Worm (Caenorhabditis elegans) whole organism, L1 larva: ENCODE results near the gene K07F5.7.
A peak's percentile ranks its signal among the peaks of the same experiment; 100 is the strongest.

ENCODE experiments used
- C04F5.9 ChIP-seq: sonication (generic microtip); optimal IDR thresholded peaks from 2 replicates; lab custom pipeline; 2016; ENCODE audit warnings: missing genetic modification characterization, missing compliant biosample characterization
- C16A3.4 ChIP-seq: fragments of 150-350 bp; optimal IDR thresholded peaks from 2 replicates; lab custom pipeline; 2014; ENCODE audit warnings: missing biosample characterization, missing genetic modification characterization
- F16B12.6 ChIP-seq: fragments of 150-350 bp; optimal IDR thresholded peaks from 2 replicates; lab custom pipeline; 2014; ENCODE audit warnings: missing biosample characterization, missing genetic modification characterization
- Y116A8C.19 ChIP-seq: sonication (generic microtip); optimal IDR thresholded peaks from 2 replicates; lab custom pipeline; 2016; ENCODE audit warnings: missing compliant biosample characterization, missing genetic modification characterization, borderline replicate concordance
- aha-1 ChIP-seq: fragments of 150-350 bp; optimal IDR thresholded peaks from 2 replicates; lab custom pipeline; 2014; ENCODE audit warnings: missing biosample characterization, missing genetic modification characterization
- ceh-63 ChIP-seq: fragments of 200-800 bp; sonication (Bioruptor generic); optimal IDR thresholded peaks from 2 replicates; lab custom pipeline; 2018; ENCODE audit warnings: mild to moderate bottlenecking, missing genetic modification characterization, missing compliant biosample characterization
- ces-1 ChIP-seq: fragments of 150-350 bp; optimal IDR thresholded peaks from 2 replicates; lab custom pipeline; 2014; ENCODE audit warnings: missing biosample characterization, missing genetic modification reagents, missing genetic modification characterization
- dsc-1 ChIP-seq: sonication (generic microtip); optimal IDR thresholded peaks from 2 replicates; lab custom pipeline; 2016; ENCODE audit warnings: mild to moderate bottlenecking, missing genetic modification characterization, missing compliant biosample characterization
- efl-1 ChIP-seq, 4 experiments: fragments of 150-350 bp; optimal IDR thresholded peaks in 3 of 4; peaks in 1 of 4; 1 replicate in 1 of 4; 2 replicates in 3 of 4; lab custom pipeline; 2014; ENCODE audit warnings: missing biosample characterization in 2 of 4, missing genetic modification characterization in 2 of 4, missing genetic modification reagents in 2 of 4
- egl-13 ChIP-seq: sonication (generic microtip); optimal IDR thresholded peaks from 2 replicates; lab custom pipeline; 2016; ENCODE audit warnings: missing genotype, missing genetic modification reagents, missing genetic modification characterization, missing compliant biosample characterization
- egl-27 ChIP-seq, 2 experiments: fragments of 150-350 bp in 1 of 2; sonication (generic microtip); optimal IDR thresholded peaks; 3 replicates each; lab custom pipeline; 2017 to 2018; ENCODE audit warnings: missing biosample characterization in 2 of 2, missing genetic modification characterization in 2 of 2, missing genetic modification reagents in 2 of 2
- elt-3 ChIP-seq, 6 experiments: fragments of 150-350 bp in 1 of 6; sonication (generic microtip); optimal IDR thresholded peaks; 2 replicates each; lab custom pipeline; 2017 to 2018; ENCODE audit warnings: missing biosample characterization in 6 of 6, missing genetic modification characterization in 6 of 6, inconsistent platforms in 1 of 6
- ets-5 ChIP-seq: fragments of 200-800 bp; sonication (Bioruptor generic); IDR thresholded peaks from 2 replicates; pipeline ENCODE4 v1.3.6; 2022; ENCODE audit warnings: missing genetic modification characterization, missing compliant biosample characterization
- fkh-10 ChIP-seq: sonication (generic microtip); optimal IDR thresholded peaks from 2 replicates; lab custom pipeline; 2017; ENCODE audit warnings: missing biosample characterization, missing genetic modification reagents, missing genetic modification characterization
- fkh-8 ChIP-seq: sonication (generic microtip); optimal IDR thresholded peaks from 2 replicates; lab custom pipeline; 2016; ENCODE audit warnings: mild to moderate bottlenecking, missing genetic modification characterization, missing compliant biosample characterization
- fos-1 ChIP-seq: fragments of 150-350 bp; optimal IDR thresholded peaks from 2 replicates; lab custom pipeline; 2014; ENCODE audit warnings: missing biosample characterization, missing genetic modification characterization
- grh-1 ChIP-seq: fragments of 200-800 bp; sonication (Bioruptor generic); IDR thresholded peaks from 2 replicates; pipeline ENCODE4 v1.3.6; 2022; ENCODE audit warnings: missing genetic modification reagents, missing genetic modification characterization, missing compliant biosample characterization
- hlh-4 ChIP-seq: sonication (generic microtip); optimal IDR thresholded peaks from 2 replicates; lab custom pipeline; 2016; ENCODE audit warnings: mild to moderate bottlenecking, missing genetic modification characterization, missing compliant biosample characterization
- jun-1 ChIP-seq: fragments of 150-350 bp; optimal IDR thresholded peaks from 2 replicates; lab custom pipeline; 2014; ENCODE audit warnings: missing biosample characterization, missing genetic modification reagents, missing genetic modification characterization
- lin-39 ChIP-seq: fragments of 150-350 bp; optimal IDR thresholded peaks from 2 replicates; lab custom pipeline; 2014; ENCODE audit warnings: missing biosample characterization, missing genetic modification reagents, missing genetic modification characterization
- lir-3 ChIP-seq: sonication (generic microtip); optimal IDR thresholded peaks from 2 replicates; lab custom pipeline; 2016; ENCODE audit warnings: mild to moderate bottlenecking, missing genetic modification characterization, moderate library complexity, missing compliant biosample characterization; ENCODE audit not compliant: poor library complexity
- mef-2 ChIP-seq: fragments of 150-350 bp; optimal IDR thresholded peaks from 2 replicates; lab custom pipeline; 2014; ENCODE audit warnings: missing biosample characterization, missing genetic modification characterization
- mep-1 ChIP-seq: fragments of 150-350 bp; optimal IDR thresholded peaks from 2 replicates; lab custom pipeline; 2014; ENCODE audit warnings: missing biosample characterization, missing genetic modification characterization
- nhr-237 ChIP-seq: fragments of 150-350 bp; optimal IDR thresholded peaks from 2 replicates; lab custom pipeline; 2014; ENCODE audit warnings: missing biosample characterization, missing genetic modification characterization
- nhr-47 ChIP-seq: sonication (generic microtip); optimal IDR thresholded peaks from 2 replicates; lab custom pipeline; 2016; ENCODE audit warnings: mild to moderate bottlenecking, missing genetic modification characterization, moderate library complexity, missing compliant biosample characterization
- nhr-71 ChIP-seq: sonication (generic microtip); optimal IDR thresholded peaks from 2 replicates; lab custom pipeline; 2016; ENCODE audit warnings: mild to moderate bottlenecking, missing genetic modification characterization, moderate library complexity, missing compliant biosample characterization
- nhr-77 ChIP-seq: fragments of 150-350 bp; optimal IDR thresholded peaks from 2 replicates; lab custom pipeline; 2014; ENCODE audit warnings: missing biosample characterization, missing genetic modification characterization
- pag-3 ChIP-seq: sonication (generic microtip); optimal IDR thresholded peaks from 2 replicates; lab custom pipeline; 2017; ENCODE audit warnings: missing genetic modification characterization, mild to moderate bottlenecking, missing compliant biosample characterization, antibody characterized with exemption, borderline replicate concordance; ENCODE audit not compliant: insufficient read depth
- pax-3 ChIP-seq: fragments of 200-800 bp; sonication (Bioruptor generic); optimal IDR thresholded peaks from 2 replicates; lab custom pipeline; 2018; ENCODE audit warnings: mild to moderate bottlenecking, missing genetic modification characterization, moderate library complexity, missing compliant biosample characterization
- snpc-4 ChIP-seq: fragments of 150-350 bp; optimal IDR thresholded peaks from 2 replicates; lab custom pipeline; 2014; ENCODE audit warnings: missing biosample characterization, missing genetic modification characterization
- sox-4 ChIP-seq: sonication (generic microtip); optimal IDR thresholded peaks from 2 replicates; lab custom pipeline; 2016; ENCODE audit warnings: missing genetic modification characterization, missing compliant biosample characterization
- sptf-1 ChIP-seq: fragments of 150-350 bp; optimal IDR thresholded peaks from 2 replicates; lab custom pipeline; 2014; ENCODE audit warnings: missing biosample characterization, missing genetic modification characterization
- tbx-2 ChIP-seq: sonication (generic microtip); optimal IDR thresholded peaks from 2 replicates; lab custom pipeline; 2016; ENCODE audit warnings: missing genetic modification characterization, missing compliant biosample characterization
- unc-30 ChIP-seq: sonication (generic microtip); optimal IDR thresholded peaks from 2 replicates; lab custom pipeline; 2017; ENCODE audit warnings: missing biosample characterization, missing genetic modification characterization
- unc-86 ChIP-seq: sonication (generic microtip); optimal IDR thresholded peaks from 2 replicates; lab custom pipeline; 2016; ENCODE audit warnings: missing genetic modification characterization, missing compliant biosample characterization
- unc-98 ChIP-seq: fragments of 200-800 bp; sonication (Bioruptor generic); IDR thresholded peaks from 2 replicates; pipeline ENCODE4 v1.3.6; 2022; ENCODE audit warnings: missing genetic modification characterization, missing compliant biosample characterization
- vab-15 ChIP-seq: sonication (generic microtip); optimal IDR thresholded peaks from 2 replicates; lab custom pipeline; 2017; ENCODE audit warnings: missing genotype, mild to moderate bottlenecking, missing genetic modification characterization, missing compliant biosample characterization
- xbp-1 ChIP-seq: sonication (generic microtip); optimal IDR thresholded peaks from 2 replicates; lab custom pipeline; 2016; ENCODE audit warnings: missing genetic modification characterization, missing compliant biosample characterization
- zag-1 ChIP-seq: fragments of 150-350 bp; optimal IDR thresholded peaks from 2 replicates; lab custom pipeline; 2014; ENCODE audit warnings: missing biosample characterization, missing genetic modification characterization
- zip-4 ChIP-seq: fragments of 200-800 bp; sonication (Bioruptor generic); optimal IDR thresholded peaks from 2 replicates; lab custom pipeline; 2018; ENCODE audit warnings: mild to moderate bottlenecking, missing genetic modification characterization, moderate library complexity, missing compliant biosample characterization
- ztf-4 ChIP-seq: fragments of 150-350 bp; optimal IDR thresholded peaks from 2 replicates; lab custom pipeline; 2014; ENCODE audit warnings: missing biosample characterization, missing genetic modification characterization

Gene K07F5.7

DNA sequence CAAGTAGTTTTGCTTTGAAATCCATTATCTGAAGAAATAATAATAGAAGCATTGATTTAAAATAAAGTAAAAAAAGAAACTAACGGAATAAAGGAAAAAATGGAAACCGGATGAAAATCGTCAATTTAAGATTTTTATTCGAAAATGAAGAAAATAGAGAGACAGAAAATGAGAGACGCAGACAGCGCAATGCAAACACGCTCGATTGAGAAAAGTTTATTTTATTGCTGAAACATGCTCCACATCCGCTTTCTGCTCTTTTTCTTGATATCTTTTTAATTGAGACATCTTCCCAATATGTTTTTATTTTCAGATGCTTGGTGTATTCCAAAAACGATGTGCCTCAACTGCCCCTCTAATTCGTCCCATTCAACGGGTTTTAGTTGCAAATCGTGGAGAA is 36.3 kb upstream of the K07F5.7 start, which contains the start of the genes prp-18 and mccc-1 (continued):
- TF ChIP-seq ces-1 (GFP tag; lab: Kevin White, UChicago) (no peak), fkh-10 (GFP tag; lab: Kevin White, UChicago) (peak; percentile 8), mep-1 (tag; lab: Kevin White, UChicago) (peak; percentile 74)

ce11 chrIV:9878893-9879379 is 31.0 kb upstream of the K07F5.7 start, which contains the start of gene nhr-4:
nhr-4 (plus strand) TSS chrIV:9879329.
- TF ChIP-seq mef-2 (no peak), unc-86 (tag; lab: Kevin White, UChicago) (no peak), aha-1 (tag; lab: Kevin White, UChicago) (no peak), grh-1 (GFP tag; lab: Robert Waterston, UW) (no peak), sox-4 (tag; lab: Kevin White, UChicago) (no peak), sptf-1 (tag; lab: Kevin White, UChicago) (no peak), nhr-47 (tag; lab: Kevin White, UChicago) (peak; percentile 0), mep-1 (tag; lab: Kevin White, UChicago) (no peak), ces-1 (GFP tag; lab: Kevin White, UChicago) (no peak), zip-4 (GFP tag; lab: Kevin White, UChicago) (no peak), snpc-4 (tag; lab: Kevin White, UChicago) (no peak), vab-15 (tag; lab: Kevin White, UChicago) (no peak), egl-27 (tag; optimal IDR thresholded peaks at IDR 0.05; lab: Kevin White, UChicago) (no peak), unc-98 (GFP tag; lab: Robert Waterston, UW) (no peak), nhr-71 (tag; lab: Kevin White, UChicago) (peak; percentile 12), nhr-237 (tag; lab: Kevin White, UChicago) (no peak), dsc-1 (peak; percentile 27), ets-5 (GFP tag; lab: Robert Waterston, UW) (no peak), pax-3 (tag; lab: Kevin White, UChicago) (no peak), efl-1 (optimal IDR thresholded peaks at IDR 0.05; lab: Kevin White, UChicago) (no peak), efl-1 (GFP tag; optimal IDR thresholded peaks at IDR 0.05 in 1 of 2; lab: Kevin White, UChicago) (peak in 1 of 2 experiments; percentile 56), xbp-1 (tag; lab: Kevin White, UChicago) (no peak), F16B12.6 (no peak), fos-1 (tag; lab: Kevin White, UChicago) (no peak), elt-3 (tag; optimal IDR thresholded peaks at IDR 0.05; lab: Kevin White, UChicago) (no peak), ceh-63 (no peak), lir-3 (tag; lab: Kevin White, UChicago) (no peak), tbx-2 (no peak), C04F5.9 (no peak), fkh-8 (tag; lab: Kevin White, UChicago) (peak; percentile 71), hlh-4 (tag; lab: Kevin White, UChicago) (no peak), C16A3.4 (tag; lab: Kevin White, UChicago) (no peak), lin-39 (tag; lab: Kevin White, UChicago) (no peak), jun-1 (tag; lab: Kevin White, UChicago) (no peak), unc-30 (tag; lab: Kevin White, UChicago) (no peak), zag-1 (no peak), ztf-4 (tag; lab: Kevin White, UChicago) (no peak), Y116A8C.19 (no peak), nhr-77 (tag; lab: Kevin White, UChicago) (no peak), pag-3 (tag; lab: Kevin White, UChicago) (no peak), egl-13 (tag; lab: Kevin White, UChicago) (no peak), fkh-10 (GFP tag; lab: Kevin White, UChicago) (no peak)
- TF ChIP-seq, all 84 proteins: peak for 5
